Worm (Caenorhabditis elegans) whole organism, L4/young adult: ENCODE measurements around the gene C47D12.2.
"Not testable (repeated sequence)": the region's sequence is repeated elsewhere in the genome, so short reads cannot be mapped to it uniquely, and the experiment has no call there.

Experiments used
- W03F9.2 ChIP-seq: fragments of 150-350 bp; optimal IDR thresholded peaks from 2 replicates; lab custom pipeline; 2014; ENCODE audit warnings: missing biosample characterization, missing genetic modification characterization
- dao-5 ChIP-seq: sonication (generic microtip); optimal IDR thresholded peaks from 2 replicates; lab custom pipeline; 2016; ENCODE audit warnings: missing genotype, missing genetic modification characterization, moderate library complexity, missing compliant biosample characterization
- him-1 ChIP-seq: sonication (generic microtip); optimal IDR thresholded peaks from 2 replicates; lab custom pipeline; 2016; ENCODE audit warnings: missing genotype, missing genetic modification reagents, missing genetic modification characterization, missing compliant biosample characterization

The C47D12.2 gene

ce11 chrII:11694432-11694831 is 18.3 kb downstream of the C47D12.2 start:
- no peak for TF ChIP-seq dao-5 (tag; lab: Kevin White, UChicago)
- TF ChIP-seq him-1 = no peak
- TF ChIP-seq W03F9.2 (tag; lab: Kevin White, UChicago) = no peak

- not testable (repeated sequence) for TF ChIP-seq dao-5 (tag; lab: Kevin White, UChicago); W03F9.2 (tag; lab: Kevin White, UChicago); him-1
Observed at ce11 chrII:11695161-11695944, 19.2 kb downstream of the C47D12.2 start, which contains the start of gene tars-1. TSS of gene tars-1 (minus strand) at chrII:11695657.

ce11 chrII:11695945-11696270 is 19.8 kb downstream of the C47D12.2 start, which contains the start of gene xpf-1:
TSS of gene xpf-1 (plus strand) at chrII:11696171.
- no peak for TF ChIP-seq W03F9.2 (tag; lab: Kevin White, UChicago)
- TF ChIP-seq dao-5 (tag; lab: Kevin White, UChicago) = no peak
- no peak for TF ChIP-seq him-1

ce11 chrII:11700200-11700599 is 24.1 kb downstream of the C47D12.2 start, which contains the start of gene inos-1:
TSS of gene inos-1 (minus strand) at chrII:11700300.
- no peak for TF ChIP-seq W03F9.2 (tag; lab: Kevin White, UChicago)
- TF ChIP-seq him-1 = no peak
- TF ChIP-seq dao-5 (tag; lab: Kevin White, UChicago) = no peak

ce11 chrII:11700635-11701034 is 24.5 kb downstream of the C47D12.2 start:
- TF ChIP-seq him-1 (no peak), dao-5 (tag; lab: Kevin White, UChicago) (no peak), W03F9.2 (tag; lab: Kevin White, UChicago) (no peak)

- no peak for TF ChIP-seq him-1
- no peak for TF ChIP-seq W03F9.2 (tag; lab: Kevin White, UChicago)
- no peak for TF ChIP-seq dao-5 (tag; lab: Kevin White, UChicago)
Observed at ce11 chrII:11705787-11706186, 29.7 kb downstream of the C47D12.2 start, which contains the start of gene VF13D12L.3. TSS of gene VF13D12L.3 (plus strand) at chrII:11706009.

ce11 chrII:11709464-11709863 is 33.4 kb downstream of the C47D12.2 start, which contains the start of gene fcmt-1:
TSS of gene fcmt-1 (minus strand) at chrII:11709564.
- no peak for TF ChIP-seq him-1

ce11 chrII:11710771-11711170 is 34.7 kb downstream of the C47D12.2 start:
- TF ChIP-seq dao-5 (tag; lab: Kevin White, UChicago) = no peak
- no peak for TF ChIP-seq him-1
- TF ChIP-seq W03F9.2 (tag; lab: Kevin White, UChicago) = no peak

- TF ChIP-seq W03F9.2 (tag; lab: Kevin White, UChicago) = no peak
Observed at ce11 chrII:11713569-11713968, 37.5 kb downstream of the C47D12.2 start, which contains the start of gene F13D12.10. TSS of gene F13D12.10 (plus strand) at chrII:11713799.

ce11 chrII:11714728-11715127 is 38.6 kb downstream of the C47D12.2 start:
- no peak for TF ChIP-seq dao-5 (tag; lab: Kevin White, UChicago)
- TF ChIP-seq W03F9.2 (tag; lab: Kevin White, UChicago) = no peak
- no peak for TF ChIP-seq him-1

ce11 chrII:11719533-11719932 is 43.4 kb downstream of the C47D12.2 start:
- no peak for TF ChIP-seq W03F9.2 (tag; lab: Kevin White, UChicago)
- TF ChIP-seq dao-5 (tag; lab: Kevin White, UChicago) = no peak
- TF ChIP-seq him-1 = no peak

ce11 chrII:11720102-11720501 is 44.0 kb downstream of the C47D12.2 start, which contains the start of gene F13D12.3:
TSS of gene F13D12.3 (plus strand) at chrII:11720402.
- TF ChIP-seq W03F9.2 (tag; lab: Kevin White, UChicago) = no peak
- TF ChIP-seq dao-5 (tag; lab: Kevin White, UChicago) = no peak
- no peak for TF ChIP-seq him-1

ce11 chrII:11720819-11721218 is 44.7 kb downstream of the C47D12.2 start:
- TF ChIP-seq him-1 = no peak
- TF ChIP-seq dao-5 (tag; lab: Kevin White, UChicago) = no peak
- no peak for TF ChIP-seq W03F9.2 (tag; lab: Kevin White, UChicago)

ce11 chrII:11721604-11722003 is 45.5 kb downstream of the C47D12.2 start:
- TF ChIP-seq dao-5 (tag; lab: Kevin White, UChicago) = no peak
- TF ChIP-seq W03F9.2 (tag; lab: Kevin White, UChicago) = no peak
- TF ChIP-seq him-1 = no peak

- TF ChIP-seq W03F9.2 (tag; lab: Kevin White, UChicago) = no peak
- TF ChIP-seq him-1 = no peak
- TF ChIP-seq dao-5 (tag; lab: Kevin White, UChicago) = no peak
Observed at ce11 chrII:11722164-11722563, 46.1 kb downstream of the C47D12.2 start.
